Fruit fly (Drosophila melanogaster): ENCODE measurements around the gene Hmgcr.

The Hmgcr gene

dm6 chr3R:23723381-23724034 lies 9.6 kb upstream of the Hmgcr start (continued):
- no peak for TF ChIP-seq gro (GFP tag; optimal IDR thresholded peaks at IDR 0.05)
- TF ChIP-seq CG17802 (tag; optimal IDR thresholded peaks at IDR 0.05), result no peak
- peak; percentile 54 for TF ChIP-seq nom (GFP tag; optimal IDR thresholded peaks at IDR 0.05)
- TF ChIP-seq pzg (GFP tag; optimal IDR thresholded peaks at IDR 0.05), result no peak
- TF ChIP-seq Lim3 (GFP tag; IDR thresholded peaks at IDR 0.05), result no peak
- no peak for TF ChIP-seq vfl (GFP tag; optimal IDR thresholded peaks at IDR 0.05)
- peak; percentile 71 for TF ChIP-seq CG6254 (GFP tag; optimal IDR thresholded peaks at IDR 0.05)
- TF ChIP-seq tio (GFP tag; optimal IDR thresholded peaks at IDR 0.05), result no peak
- TF ChIP-seq Dll (GFP tag; IDR thresholded peaks at IDR 0.05; ENCODE audit: partially characterized antibody), result no peak
- no peak for TF ChIP-seq CG13287 (GFP tag; IDR thresholded peaks at IDR 0.05; ENCODE audit: partially characterized antibody)
- TF ChIP-seq cad (GFP tag; optimal IDR thresholded peaks at IDR 0.05), result no peak
- TF ChIP-seq CG31388 (GFP tag; optimal IDR thresholded peaks at IDR 0.05), result no peak
- TF ChIP-seq CG30403 (GFP tag; optimal IDR thresholded peaks at IDR 0.05), result no peak
- 0 out of 3 replicates have a peak, but pooled peaks have one; percentile 59 for TF ChIP-seq CG11456 (GFP tag; IDR thresholded peaks at IDR 0.05)
- peak; percentile 77 for TF ChIP-seq CG1024 (GFP tag; IDR thresholded peaks at IDR 0.05)
- TF ChIP-seq Doc2 (GFP tag; IDR thresholded peaks at IDR 0.05), result no peak
- TF ChIP-seq kay (GFP tag; optimal IDR thresholded peaks at IDR 0.05), result peak; percentile 41
- no peak for TF ChIP-seq CG17186 (GFP tag; optimal IDR thresholded peaks at IDR 0.05)
- peak; percentile 75 for TF ChIP-seq Blimp-1 (GFP tag; optimal IDR thresholded peaks at IDR 0.05)
- TF ChIP-seq stwl (tag; optimal IDR thresholded peaks at IDR 0.05), result no peak
- no peak for TF ChIP-seq tx (GFP tag; optimal IDR thresholded peaks at IDR 0.05)
- TF ChIP-seq odd (GFP tag; optimal IDR thresholded peaks at IDR 0.05), result peak; percentile 12
- TF ChIP-seq chm (GFP tag; IDR thresholded peaks at IDR 0.05), result 0 out of 2 replicates have a peak, but pooled peaks have one; percentile 58
- TF ChIP-seq bigmax (GFP tag; optimal IDR thresholded peaks at IDR 0.05), result peak; percentile 26
- TF ChIP-seq CG8281 (tag; optimal IDR thresholded peaks at IDR 0.05), result peak; percentile 52
- TF ChIP-seq CG3065 (GFP tag; optimal IDR thresholded peaks at IDR 0.05), result no peak
- no peak for TF ChIP-seq CG13775 (GFP tag; optimal IDR thresholded peaks at IDR 0.05)
- TF ChIP-seq sisA (GFP tag; IDR thresholded peaks at IDR 0.05), result no peak
- no peak for TF ChIP-seq Eip74EF (GFP tag; optimal IDR thresholded peaks at IDR 0.05)
- no peak for TF ChIP-seq nmo (GFP tag; optimal IDR thresholded peaks at IDR 0.05)
- TF ChIP-seq pho (GFP tag; optimal IDR thresholded peaks at IDR 0.05), result no peak
- TF ChIP-seq CG11247 (GFP tag; IDR thresholded peaks at IDR 0.05), result no peak
- TF ChIP-seq CG6689 (GFP tag; IDR thresholded peaks at IDR 0.05), result no peak
- peak in 1 of 2 experiments; percentile 44 for TF ChIP-seq bsh (GFP tag; optimal IDR thresholded peaks at IDR 0.05)
- TF ChIP-seq ap (GFP tag; IDR thresholded peaks at IDR 0.05), result no peak
- peak; percentile 85 for TF ChIP-seq fd64A (GFP tag; optimal IDR thresholded peaks at IDR 0.05)
- TF ChIP-seq Rx (GFP tag; IDR thresholded peaks at IDR 0.05), result no peak; the same call in 1 of the 2 replicates
- peak; percentile 73 for TF ChIP-seq cwo (GFP tag; optimal IDR thresholded peaks at IDR 0.05)
- TF ChIP-seq dpn (GFP tag; optimal IDR thresholded peaks at IDR 0.05), result no peak
- no peak for TF ChIP-seq zen (tag; optimal IDR thresholded peaks at IDR 0.05)
- no peak for TF ChIP-seq CG11085 (GFP tag; IDR thresholded peaks at IDR 0.05)
- no peak for TF ChIP-seq CG4282 (GFP tag; optimal IDR thresholded peaks at IDR 0.05)
- TF ChIP-seq CG13894 (tag; optimal IDR thresholded peaks at IDR 0.05), result no peak
- TF ChIP-seq Jarid2 (GFP tag; optimal IDR thresholded peaks at IDR 0.05), result peak; percentile 38
- TF ChIP-seq ind (GFP tag; optimal IDR thresholded peaks at IDR 0.05), result peak; percentile 18
- TF ChIP-seq Sox100B (GFP tag; optimal IDR thresholded peaks at IDR 0.05), result peak; percentile 64
- TF ChIP-seq CG8944 (GFP tag; optimal IDR thresholded peaks at IDR 0.05), result no peak
- TF ChIP-seq seq (GFP tag; IDR thresholded peaks at IDR 0.05), result peak; percentile 38; the same call in 1 of the 2 replicates
- TF ChIP-seq peb (GFP tag; IDR thresholded peaks at IDR 0.05), result no peak
- TF ChIP-seq B-H2 (GFP tag; optimal IDR thresholded peaks at IDR 0.05), result no peak
